Worm (Caenorhabditis elegans) whole organism, early embryonic: ENCODE data around the gene sgcb-1.
"Not testable (repeated sequence)": the region's sequence is repeated elsewhere in the genome, so short reads cannot be mapped to it uniquely, and the experiment has no call there.

ENCODE experiments used
- B0310.2 ChIP-seq: sonication (generic microtip); optimal IDR thresholded peaks from 2 replicates; lab custom pipeline; 2016; ENCODE audit warnings: mild to moderate bottlenecking, missing genetic modification characterization, missing compliant biosample characterization
- F13C5.2 ChIP-seq: sonication (generic microtip); optimal IDR thresholded peaks from 2 replicates; lab custom pipeline; 2017; ENCODE audit warnings: mild to moderate bottlenecking, missing genetic modification characterization, inconsistent platforms, missing compliant biosample characterization
- aly-1 ChIP-seq: sonication (generic microtip); optimal IDR thresholded peaks from 2 replicates; lab custom pipeline; 2016; ENCODE audit warnings: missing genetic modification characterization, missing compliant biosample characterization
- ama-1 ChIP-seq: fragments of 150-350 bp; optimal IDR thresholded peaks from 2 replicates; lab custom pipeline; 2014
- ceh-13 ChIP-seq: fragments of 200-800 bp; sonication (Bioruptor generic); optimal IDR thresholded peaks from 2 replicates; lab custom pipeline; 2018; ENCODE audit warnings: mild to moderate bottlenecking, missing genetic modification characterization, missing compliant biosample characterization
- ceh-36 ChIP-seq: sonication (generic microtip); optimal IDR thresholded peaks from 2 replicates; lab custom pipeline; 2016; ENCODE audit warnings: missing genetic modification characterization, inconsistent platforms, missing compliant biosample characterization
- ets-7 ChIP-seq: sonication (generic microtip); optimal IDR thresholded peaks from 2 replicates; lab custom pipeline; 2016; ENCODE audit warnings: missing genotype, missing genetic modification characterization, missing compliant biosample characterization
- flt-1 ChIP-seq: fragments of 200-800 bp; sonication (Bioruptor generic); IDR thresholded peaks from 2 replicates; pipeline ENCODE4 v1.3.6; 2022; ENCODE audit warnings: missing genetic modification characterization, missing compliant biosample characterization
- hmbx-1 ChIP-seq: sonication (generic microtip); optimal IDR thresholded peaks from 2 replicates; lab custom pipeline; 2016; ENCODE audit warnings: mild to moderate bottlenecking, missing genetic modification characterization, missing compliant biosample characterization
- hmg-4 ChIP-seq: fragments of 200-800 bp; sonication (Bioruptor generic); optimal IDR thresholded peaks from 2 replicates; lab custom pipeline; 2018; ENCODE audit warnings: mild to moderate bottlenecking, missing genetic modification characterization, missing compliant biosample characterization
- hnd-1 ChIP-seq: sonication (generic microtip); optimal IDR thresholded peaks from 2 replicates; lab custom pipeline; 2016; ENCODE audit warnings: missing genetic modification characterization, missing compliant biosample characterization
- pes-1 ChIP-seq: fragments of 200-800 bp; sonication (Bioruptor generic); IDR thresholded peaks from 2 replicates; pipeline ENCODE4 v1.3.6; 2022; ENCODE audit warnings: missing genetic modification reagents, missing genetic modification characterization, missing compliant biosample characterization
- scrt-1 ChIP-seq: fragments of 200-800 bp; sonication (Bioruptor generic); IDR thresholded peaks from 2 replicates; pipeline ENCODE4 v1.3.6; 2022; ENCODE audit warnings: missing genetic modification characterization, missing compliant biosample characterization
- sea-1 ChIP-seq: fragments of 200-800 bp; sonication (Bioruptor generic); conservative IDR thresholded peaks from 2 replicates; pipeline ENCODE4 v1.3.6; 2022; ENCODE audit warnings: missing genetic modification characterization, missing compliant biosample characterization
- tbx-11 ChIP-seq: fragments of 200-800 bp; sonication (Bioruptor generic); IDR thresholded peaks from 2 replicates; pipeline ENCODE4 v1.3.6; 2022; ENCODE audit warnings: missing genetic modification characterization, missing compliant biosample characterization
- tbx-37 ChIP-seq: fragments of 200-800 bp; sonication (Bioruptor generic); conservative IDR thresholded peaks from 2 replicates; pipeline ENCODE4 v1.3.6; 2022; ENCODE audit warnings: missing genetic modification reagents, missing genetic modification characterization, missing compliant biosample characterization
- tra-4 ChIP-seq: sonication (generic microtip); optimal IDR thresholded peaks from 2 replicates; lab custom pipeline; 2017; ENCODE audit warnings: missing genetic modification characterization, missing compliant biosample characterization

sgcb-1 gene

ce11 chrII:303927-304711 is 22.0 kb upstream of the sgcb-1 start:
- no peak for TF ChIP-seq hmbx-1 (tag; lab: Kevin White, UChicago)
- no peak for TF ChIP-seq ceh-13 (GFP tag; lab: Kevin White, UChicago)
- no peak for TF ChIP-seq scrt-1 (GFP tag; lab: Robert Waterston, UW)
- no peak for TF ChIP-seq hnd-1 (tag; lab: Kevin White, UChicago)
- no peak for TF ChIP-seq flt-1 (GFP tag; lab: Robert Waterston, UW)
- no peak for TF ChIP-seq ets-7
- no peak for TF ChIP-seq B0310.2
- no peak for TF ChIP-seq hmg-4 (GFP tag; lab: Kevin White, UChicago)
- no peak for TF ChIP-seq ama-1 (lab: Kevin White, UChicago)
- TF ChIP-seq tbx-37: no peak
- no peak for TF ChIP-seq sea-1 (GFP tag; lab: Robert Waterston, UW)
- no peak for TF ChIP-seq pes-1 (GFP tag; lab: Robert Waterston, UW)
- no peak for TF ChIP-seq tra-4 (tag; lab: Kevin White, UChicago)
- TF ChIP-seq ceh-36 (tag; lab: Kevin White, UChicago): no peak
- TF ChIP-seq aly-1 (tag; lab: Kevin White, UChicago): no peak
- TF ChIP-seq F13C5.2 (tag; lab: Kevin White, UChicago): no peak

- TF ChIP-seq pes-1 (GFP tag; lab: Robert Waterston, UW) (no peak), ceh-36 (tag; lab: Kevin White, UChicago) (no peak), tbx-37 (no peak), ets-7 (no peak), hmbx-1 (tag; lab: Kevin White, UChicago) (no peak), hnd-1 (tag; lab: Kevin White, UChicago) (no peak), ceh-13 (GFP tag; lab: Kevin White, UChicago) (no peak), B0310.2 (no peak)
Observed at ce11 chrII:305645-306044, 20.5 kb upstream of the sgcb-1 start, which contains the start of gene col-69. Gene col-69, minus strand, starts transcription at chrII:305745.

- TF ChIP-seq tra-4 (tag; lab: Kevin White, UChicago) (no peak), hnd-1 (tag; lab: Kevin White, UChicago) (no peak), hmbx-1 (tag; lab: Kevin White, UChicago) (no peak), scrt-1 (GFP tag; lab: Robert Waterston, UW) (no peak), tbx-37 (no peak), tbx-11 (GFP tag; lab: Robert Waterston, UW) (no peak), ets-7 (no peak), ceh-13 (GFP tag; lab: Kevin White, UChicago) (no peak), ama-1 (lab: Kevin White, UChicago) (no peak), flt-1 (GFP tag; lab: Robert Waterston, UW) (no peak), aly-1 (tag; lab: Kevin White, UChicago) (no peak), pes-1 (GFP tag; lab: Robert Waterston, UW) (no peak), hmg-4 (GFP tag; lab: Kevin White, UChicago) (no peak), sea-1 (GFP tag; lab: Robert Waterston, UW) (no peak), B0310.2 (no peak), F13C5.2 (tag; lab: Kevin White, UChicago) (no peak), ceh-36 (tag; lab: Kevin White, UChicago) (no peak)
Observed at ce11 chrII:307154-307553, 18.9 kb upstream of the sgcb-1 start, which contains the start of gene K01A2.4. Gene K01A2.4, plus strand, starts transcription at chrII:307454.

- TF ChIP-seq sea-1 (GFP tag; lab: Robert Waterston, UW); ceh-13 (GFP tag; lab: Kevin White, UChicago); tra-4 (tag; lab: Kevin White, UChicago): not testable (repeated sequence)
Observed at ce11 chrII:312110-312509, 14.0 kb upstream of the sgcb-1 start, which contains the start of gene mps-2. Gene mps-2, minus strand, starts transcription at chrII:312210.

- TF ChIP-seq F13C5.2 (tag; lab: Kevin White, UChicago): no peak
- TF ChIP-seq ama-1 (lab: Kevin White, UChicago): no peak
- no peak for TF ChIP-seq aly-1 (tag; lab: Kevin White, UChicago)
- no peak for TF ChIP-seq ceh-13 (GFP tag; lab: Kevin White, UChicago)
- no peak for TF ChIP-seq hmbx-1 (tag; lab: Kevin White, UChicago)
- TF ChIP-seq pes-1 (GFP tag; lab: Robert Waterston, UW): no peak
- no peak for TF ChIP-seq hmg-4 (GFP tag; lab: Kevin White, UChicago)
- TF ChIP-seq B0310.2: no peak
- TF ChIP-seq tbx-11 (GFP tag; lab: Robert Waterston, UW): no peak
- TF ChIP-seq tra-4 (tag; lab: Kevin White, UChicago): no peak
Observed at ce11 chrII:313540-313939, 12.6 kb upstream of the sgcb-1 start.

ce11 chrII:319459-319858 is 6.6 kb upstream of the sgcb-1 start, which contains the start of gene far-7:
Gene far-7, plus strand, starts transcription at chrII:319789.
- TF ChIP-seq hmg-4 (GFP tag; lab: Kevin White, UChicago) (no peak), ama-1 (lab: Kevin White, UChicago) (no peak), tbx-11 (GFP tag; lab: Robert Waterston, UW) (no peak), hnd-1 (tag; lab: Kevin White, UChicago) (no peak), aly-1 (tag; lab: Kevin White, UChicago) (no peak), ceh-36 (tag; lab: Kevin White, UChicago) (no peak), pes-1 (GFP tag; lab: Robert Waterston, UW) (no peak), tra-4 (tag; lab: Kevin White, UChicago) (no peak), ets-7 (no peak)

- no peak for TF ChIP-seq pes-1 (GFP tag; lab: Robert Waterston, UW)
Observed at ce11 chrII:320783-321182, 5.3 kb upstream of the sgcb-1 start.
